Worm (Caenorhabditis elegans): ENCODE results near the gene gpx-3.

DNA sequence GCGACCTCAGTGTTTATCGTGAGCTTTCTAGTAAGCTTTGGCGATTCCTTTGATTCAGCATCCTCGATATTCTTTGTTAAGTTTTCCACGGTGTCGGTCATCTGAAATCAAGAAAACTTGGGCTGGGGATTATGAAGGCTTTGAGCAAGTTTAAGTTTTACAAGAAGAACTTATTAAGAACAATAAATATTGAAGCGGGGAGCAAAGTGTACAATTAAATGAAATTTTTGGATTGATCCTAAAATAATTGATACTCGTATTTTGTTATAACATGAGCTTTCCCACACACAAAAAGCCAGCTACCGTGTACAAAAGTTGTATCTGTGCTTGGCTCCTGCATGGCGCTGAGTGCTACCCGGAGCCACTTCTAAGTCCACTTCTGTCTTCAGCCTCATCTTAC lies 47.2 kb downstream of the gpx-3 start, which contains the start of gene F34H10.3:
- no peak for TF ChIP-seq unc-130 (tag; optimal IDR thresholded peaks at IDR 0.05)
- no peak for TF ChIP-seq nhr-11 (tag; optimal IDR thresholded peaks at IDR 0.05)
